Worm (Caenorhabditis elegans) whole organism, early embryonic: ENCODE results near the gene F27E5.9.

Source experiments
- F13C5.2 ChIP-seq: sonication (generic microtip); optimal IDR thresholded peaks from 2 replicates; lab custom pipeline; 2017; ENCODE audit warnings: mild to moderate bottlenecking, missing genetic modification characterization, inconsistent platforms, missing compliant biosample characterization
- aly-1 ChIP-seq: sonication (generic microtip); optimal IDR thresholded peaks from 2 replicates; lab custom pipeline; 2016; ENCODE audit warnings: missing genetic modification characterization, missing compliant biosample characterization
- ama-1 ChIP-seq: fragments of 150-350 bp; optimal IDR thresholded peaks from 2 replicates; lab custom pipeline; 2014
- ceh-36 ChIP-seq: sonication (generic microtip); optimal IDR thresholded peaks from 2 replicates; lab custom pipeline; 2016; ENCODE audit warnings: missing genetic modification characterization, inconsistent platforms, missing compliant biosample characterization
- ets-7 ChIP-seq: sonication (generic microtip); optimal IDR thresholded peaks from 2 replicates; lab custom pipeline; 2016; ENCODE audit warnings: missing genotype, missing genetic modification characterization, missing compliant biosample characterization
- flt-1 ChIP-seq: fragments of 200-800 bp; sonication (Bioruptor generic); IDR thresholded peaks from 2 replicates; pipeline ENCODE4 v1.3.6; 2022; ENCODE audit warnings: missing genetic modification characterization, missing compliant biosample characterization
- hmbx-1 ChIP-seq: sonication (generic microtip); optimal IDR thresholded peaks from 2 replicates; lab custom pipeline; 2016; ENCODE audit warnings: mild to moderate bottlenecking, missing genetic modification characterization, missing compliant biosample characterization
- hmg-4 ChIP-seq: fragments of 200-800 bp; sonication (Bioruptor generic); optimal IDR thresholded peaks from 2 replicates; lab custom pipeline; 2018; ENCODE audit warnings: mild to moderate bottlenecking, missing genetic modification characterization, missing compliant biosample characterization
- hnd-1 ChIP-seq: sonication (generic microtip); optimal IDR thresholded peaks from 2 replicates; lab custom pipeline; 2016; ENCODE audit warnings: missing genetic modification characterization, missing compliant biosample characterization
- pes-1 ChIP-seq: fragments of 200-800 bp; sonication (Bioruptor generic); IDR thresholded peaks from 2 replicates; pipeline ENCODE4 v1.3.6; 2022; ENCODE audit warnings: missing genetic modification reagents, missing genetic modification characterization, missing compliant biosample characterization
- scrt-1 ChIP-seq: fragments of 200-800 bp; sonication (Bioruptor generic); IDR thresholded peaks from 2 replicates; pipeline ENCODE4 v1.3.6; 2022; ENCODE audit warnings: missing genetic modification characterization, missing compliant biosample characterization
- sea-1 ChIP-seq: fragments of 200-800 bp; sonication (Bioruptor generic); conservative IDR thresholded peaks from 2 replicates; pipeline ENCODE4 v1.3.6; 2022; ENCODE audit warnings: missing genetic modification characterization, missing compliant biosample characterization

DNA sequence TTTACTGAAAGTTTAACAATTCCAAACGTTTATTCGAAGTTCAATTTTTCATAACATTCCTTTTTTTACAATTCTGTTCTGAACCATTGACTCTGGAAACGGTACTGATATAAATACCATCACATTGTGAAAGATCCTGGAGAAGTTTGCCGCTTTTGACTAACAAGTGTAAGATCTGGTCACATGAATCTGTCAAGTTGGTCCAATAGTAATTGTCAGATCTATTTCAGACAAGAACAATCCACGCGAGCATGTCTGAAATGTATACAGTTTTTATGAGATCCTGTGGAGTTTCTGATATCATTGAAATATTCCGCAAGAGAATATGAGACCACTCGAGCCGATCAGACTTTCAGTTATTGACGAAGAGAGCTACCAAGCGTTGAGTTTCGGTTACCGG, 41.6 kb upstream of the F27E5.9 start:
- no peak for TF ChIP-seq ama-1 (lab: Kevin White, UChicago)
- TF ChIP-seq ets-7, result no peak
- no peak for TF ChIP-seq ceh-36 (tag; lab: Kevin White, UChicago)
- no peak for TF ChIP-seq F13C5.2 (tag; lab: Kevin White, UChicago)
- no peak for TF ChIP-seq pes-1 (GFP tag; lab: Robert Waterston, UW)
- TF ChIP-seq hmbx-1 (tag; lab: Kevin White, UChicago), result no peak
- TF ChIP-seq flt-1, result no peak
- no peak for TF ChIP-seq aly-1
- no peak for TF ChIP-seq hmg-4 (GFP tag; lab: Kevin White, UChicago)
- TF ChIP-seq hnd-1 (tag; lab: Kevin White, UChicago), result no peak
- TF ChIP-seq sea-1, result no peak
- TF ChIP-seq scrt-1 (GFP tag; lab: Robert Waterston, UW), result no peak
